Fruit fly (Drosophila melanogaster) whole organism, prepupa: ENCODE data around the gene CG42590.

ENCODE experiments used
- CG10669 ChIP-seq: fragments of 200-800 bp; sonication (Bioruptor generic); optimal IDR thresholded peaks from 3 replicates; lab custom pipeline; 2018; ENCODE audit warnings: missing biosample characterization, mild to moderate bottlenecking, missing genetic modification characterization, moderate library complexity
- Eip78C ChIP-seq: fragments of 200-800 bp; sonication (Bioruptor generic); peaks from one replicate; lab custom pipeline; 2016; ENCODE audit warnings: missing biosample characterization, missing genetic modification characterization
- Eip93F ChIP-seq: fragments of 200-800 bp; sonication (Bioruptor generic); optimal IDR thresholded peaks from 2 replicates; lab custom pipeline; 2016; ENCODE audit warnings: missing biosample characterization, mild to moderate bottlenecking, missing genetic modification characterization
- lz ChIP-seq: fragments of 200-800 bp; sonication (Bioruptor generic); optimal IDR thresholded peaks from 3 replicates; lab custom pipeline; 2016; ENCODE audit warnings: missing biosample characterization, missing genetic modification characterization
- spab ChIP-seq: fragments of 200-800 bp; sonication (Bioruptor generic); optimal IDR thresholded peaks from 2 replicates; lab custom pipeline; 2017; ENCODE audit warnings: missing biosample characterization, mild to moderate bottlenecking, missing genetic modification characterization, missing genetic modification reagents

DNA sequence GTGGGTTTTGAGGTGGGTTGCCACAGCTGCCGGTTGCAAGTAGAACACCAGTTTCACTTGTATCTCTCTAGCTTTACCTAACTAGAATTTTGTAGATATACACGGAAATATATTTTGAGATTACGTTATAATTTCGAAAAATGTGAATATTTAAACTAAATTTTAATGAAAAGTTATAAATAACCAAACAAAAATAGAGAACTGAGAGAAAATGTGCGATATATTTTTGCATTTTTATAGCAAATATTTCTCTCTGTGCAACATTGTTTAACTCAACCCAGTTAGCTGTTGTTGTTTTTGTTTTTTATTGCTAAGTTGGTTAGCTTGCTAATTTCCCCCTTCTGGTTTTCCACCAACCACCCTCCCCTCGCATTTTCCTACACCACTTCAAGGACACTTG, 25.4 kb downstream of the CG42590 start:
- no peak for TF ChIP-seq lz (GFP tag; lab: Kevin White, UChicago)
- no peak for TF ChIP-seq CG10669 (GFP tag; lab: Kevin White, UChicago)
- TF ChIP-seq spab (GFP tag; lab: Kevin White, UChicago), result no peak
- peak; percentile 30 for TF ChIP-seq Eip78C
- no peak for TF ChIP-seq Eip93F (GFP tag; lab: Kevin White, UChicago)
